Worm (Caenorhabditis elegans) whole organism, L2 larva: Measurements from ENCODE around the gene M02D8.7.

Experiments
- C34F6.9 ChIP-seq: fragments of 150-350 bp; optimal IDR thresholded peaks from 2 replicates; lab custom pipeline; 2014; ENCODE audit warnings: missing biosample characterization, missing genetic modification characterization
- F13H6.1 ChIP-seq: sonication (generic microtip); optimal IDR thresholded peaks from 2 replicates; lab custom pipeline; 2016; ENCODE audit warnings: missing genetic modification characterization, missing compliant biosample characterization
- R02D3.7 ChIP-seq: fragments of 150-350 bp; optimal IDR thresholded peaks from 2 replicates; lab custom pipeline; 2014; ENCODE audit warnings: missing biosample characterization, missing genetic modification characterization
- Y55F3AM.14 ChIP-seq: fragments of 200-800 bp; sonication (Bioruptor generic); optimal IDR thresholded peaks from 2 replicates; lab custom pipeline; 2018; ENCODE audit warnings: mild to moderate bottlenecking, missing genetic modification characterization, missing compliant biosample characterization
- ZK546.5 ChIP-seq: sonication (generic microtip); optimal IDR thresholded peaks from 2 replicates; lab custom pipeline; 2017; ENCODE audit warnings: missing biosample characterization, missing genetic modification characterization
- alr-1 ChIP-seq: fragments of 150-350 bp; optimal IDR thresholded peaks from 2 replicates; lab custom pipeline; 2014; ENCODE audit warnings: missing biosample characterization, missing genetic modification characterization
- aly-2 ChIP-seq: fragments of 150-350 bp; optimal IDR thresholded peaks from 2 replicates; lab custom pipeline; 2014; ENCODE audit warnings: missing biosample characterization, missing genetic modification characterization
- ama-1 ChIP-seq: fragments of 150-350 bp; optimal IDR thresholded peaks from 2 replicates; lab custom pipeline; 2018; ENCODE audit warnings: inconsistent platforms
- blmp-1 ChIP-seq: sonication (generic microtip); optimal IDR thresholded peaks from 2 replicates; lab custom pipeline; 2017; ENCODE audit warnings: missing genetic modification characterization, mild to moderate bottlenecking, missing compliant biosample characterization, antibody characterized with exemption, moderate library complexity; ENCODE audit not compliant: insufficient read depth
- ceh-82 ChIP-seq: fragments of 150-350 bp; optimal IDR thresholded peaks from 2 replicates; lab custom pipeline; 2014; ENCODE audit warnings: missing biosample characterization, missing genetic modification characterization
- crh-2 ChIP-seq: sonication (generic microtip); optimal IDR thresholded peaks from 2 replicates; lab custom pipeline; 2017; ENCODE audit warnings: missing biosample characterization, missing genetic modification characterization
- dmd-4 ChIP-seq: sonication (generic microtip); optimal IDR thresholded peaks from 2 replicates; lab custom pipeline; 2017; ENCODE audit warnings: missing biosample characterization, missing genetic modification characterization
- egl-27 ChIP-seq: sonication (generic microtip); optimal IDR thresholded peaks from 3 replicates; lab custom pipeline; 2017; ENCODE audit warnings: missing biosample characterization, missing genetic modification reagents, missing genetic modification characterization
- elt-1 ChIP-seq: fragments of 150-350 bp; optimal IDR thresholded peaks from 2 replicates; lab custom pipeline; 2014; ENCODE audit warnings: missing biosample characterization, missing genetic modification characterization
- elt-3 ChIP-seq: sonication (generic microtip); optimal IDR thresholded peaks from 2 replicates; lab custom pipeline; 2017; ENCODE audit warnings: missing biosample characterization, missing genetic modification characterization
- lin-11 ChIP-seq: fragments of 150-350 bp; sonication (generic microtip); optimal IDR thresholded peaks from 2 replicates; lab custom pipeline; 2014; ENCODE audit warnings: missing biosample characterization, missing genetic modification characterization, inconsistent platforms, mixed read lengths
- lin-13 ChIP-seq: fragments of 150-350 bp; optimal IDR thresholded peaks from 2 replicates; lab custom pipeline; 2014; ENCODE audit warnings: missing biosample characterization, missing genetic modification reagents, missing genetic modification characterization
- lin-39 ChIP-seq: fragments of 150-350 bp; optimal IDR thresholded peaks from 2 replicates; lab custom pipeline; 2014; ENCODE audit warnings: missing biosample characterization, missing genetic modification reagents, missing genetic modification characterization
- lsy-2 ChIP-seq, 2 experiments: fragments of 150-350 bp in 1 of 2; sonication (generic microtip) in 1 of 2; optimal IDR thresholded peaks; 2 replicates each; lab custom pipeline; 2014 to 2017; ENCODE audit warnings: missing biosample characterization in 2 of 2, missing genetic modification characterization in 2 of 2
- mbf-1 ChIP-seq: sonication (generic microtip); optimal IDR thresholded peaks from 2 replicates; lab custom pipeline; 2017; ENCODE audit warnings: missing biosample characterization, missing genetic modification characterization
- mdl-1 ChIP-seq, 2 experiments: fragments of 150-350 bp in 1 of 2; sonication (generic microtip) in 1 of 2; optimal IDR thresholded peaks; 2 replicates each; lab custom pipeline; 2017; ENCODE audit warnings: missing biosample characterization in 2 of 2, missing genetic modification characterization in 2 of 2
- nhr-11 ChIP-seq: fragments of 150-350 bp; optimal IDR thresholded peaks from 2 replicates; lab custom pipeline; 2014; ENCODE audit warnings: missing biosample characterization, missing genetic modification characterization
- nhr-12 ChIP-seq: fragments of 150-350 bp; optimal IDR thresholded peaks from 2 replicates; lab custom pipeline; 2014; ENCODE audit warnings: missing biosample characterization, missing genetic modification characterization
- nhr-129 ChIP-seq: fragments of 150-350 bp; optimal IDR thresholded peaks from 2 replicates; lab custom pipeline; 2014; ENCODE audit warnings: missing biosample characterization, missing genetic modification characterization
- nhr-21 ChIP-seq: fragments of 150-350 bp; optimal IDR thresholded peaks from 2 replicates; lab custom pipeline; 2014; ENCODE audit warnings: missing biosample characterization, missing genetic modification characterization
- nhr-23 ChIP-seq: fragments of 150-350 bp; optimal IDR thresholded peaks from 2 replicates; lab custom pipeline; 2014; ENCODE audit warnings: missing biosample characterization, missing genetic modification reagents, missing genetic modification characterization
- nhr-237 ChIP-seq: fragments of 150-350 bp; optimal IDR thresholded peaks from 2 replicates; lab custom pipeline; 2014; ENCODE audit warnings: missing biosample characterization, missing genetic modification characterization
- nhr-25 ChIP-seq: fragments of 150-350 bp; sonication (generic microtip); optimal IDR thresholded peaks from 3 replicates; lab custom pipeline; 2014; ENCODE audit warnings: missing biosample characterization, missing genetic modification characterization
- nhr-77 ChIP-seq: fragments of 150-350 bp; optimal IDR thresholded peaks from 2 replicates; lab custom pipeline; 2014; ENCODE audit warnings: missing biosample characterization, missing genetic modification characterization
- peb-1 ChIP-seq: fragments of 150-350 bp; optimal IDR thresholded peaks from 2 replicates; lab custom pipeline; 2014; ENCODE audit warnings: missing biosample characterization, missing genetic modification characterization
- sem-4 ChIP-seq: fragments of 150-350 bp; optimal IDR thresholded peaks from 2 replicates; lab custom pipeline; 2014; ENCODE audit warnings: missing biosample characterization, missing genetic modification reagents, missing genetic modification characterization
- skn-1 ChIP-seq: sonication (generic microtip); optimal IDR thresholded peaks from 2 replicates; lab custom pipeline; 2017; ENCODE audit warnings: missing biosample characterization, missing genetic modification characterization
- sma-3 ChIP-seq: sonication (generic microtip); optimal IDR thresholded peaks from 2 replicates; lab custom pipeline; 2016; ENCODE audit warnings: missing genetic modification reagents, missing genetic modification characterization, missing compliant biosample characterization
- sma-9 ChIP-seq, 2 experiments: fragments of 150-350 bp in 1 of 2; sonication (generic microtip) in 1 of 2; optimal IDR thresholded peaks; 2 replicates each; lab custom pipeline; 2014 to 2016; ENCODE audit warnings: missing genetic modification characterization in 2 of 2, mild to moderate bottlenecking in 1 of 2, missing biosample characterization in 1 of 2, missing compliant biosample characterization in 1 of 2, missing genetic modification reagents in 1 of 2, moderate library complexity in 1 of 2
- snpc-4 ChIP-seq: fragments of 150-350 bp; optimal IDR thresholded peaks from 2 replicates; lab custom pipeline; 2014; ENCODE audit warnings: missing biosample characterization, missing genetic modification characterization
- unc-39 ChIP-seq: fragments of 150-350 bp; optimal IDR thresholded peaks from 2 replicates; lab custom pipeline; 2014; ENCODE audit warnings: missing biosample characterization, missing genetic modification characterization
- unc-55 ChIP-seq: fragments of 150-350 bp; sonication (generic microtip); optimal IDR thresholded peaks from 3 replicates; lab custom pipeline; 2014; ENCODE audit warnings: missing biosample characterization, missing genetic modification reagents, missing genetic modification characterization
- unc-62 ChIP-seq: fragments of 150-350 bp; optimal IDR thresholded peaks from 2 replicates; lab custom pipeline; 2014; ENCODE audit warnings: missing biosample characterization, missing genetic modification reagents, missing genetic modification characterization
- zag-1 ChIP-seq: fragments of 150-350 bp; optimal IDR thresholded peaks from 2 replicates; lab custom pipeline; 2014; ENCODE audit warnings: missing biosample characterization, missing genetic modification characterization
- ztf-1 ChIP-seq: fragments of 200-800 bp; sonication (Bioruptor generic); conservative IDR thresholded peaks from 2 replicates; pipeline ENCODE4 v1.3.6; 2022; ENCODE audit warnings: missing genetic modification characterization, missing compliant biosample characterization
- ztf-11 ChIP-seq: sonication (generic microtip); optimal IDR thresholded peaks from 2 replicates; lab custom pipeline; 2017; ENCODE audit warnings: missing biosample characterization, missing genetic modification characterization

Gene M02D8.7

ce11 chrX:8786687-8787086, 43.9 kb upstream of the M02D8.7 start:
- no peak for TF ChIP-seq Y55F3AM.14
- TF ChIP-seq F13H6.1, result peak; percentile 37
- no peak for TF ChIP-seq zag-1
- no peak for TF ChIP-seq egl-27 (tag; lab: Kevin White, UChicago)
- no peak for TF ChIP-seq elt-3
- TF ChIP-seq ama-1 (lab: Kevin White, UChicago), result no peak
- no peak for TF ChIP-seq peb-1 (tag; lab: Kevin White, UChicago)
- no peak for TF ChIP-seq nhr-77 (tag; lab: Kevin White, UChicago)
- TF ChIP-seq nhr-129 (tag; lab: Kevin White, UChicago), result peak; percentile 50
- no peak for TF ChIP-seq ztf-11 (tag; lab: Kevin White, UChicago)
- TF ChIP-seq ZK546.5, result no peak
- no peak for TF ChIP-seq snpc-4 (tag; lab: Kevin White, UChicago)
- no peak for TF ChIP-seq ztf-1 (GFP tag; lab: Robert Waterston, UW)
- peak in 1 of 2 experiments; percentile 19 for TF ChIP-seq lsy-2 (tag; optimal IDR thresholded peaks at IDR 0.05; lab: Kevin White, UChicago)
- TF ChIP-seq lin-39, result no peak
- peak; percentile 57 for TF ChIP-seq sma-9 (GFP tag; optimal IDR thresholded peaks at IDR 0.05; lab: Kevin White, UChicago)
- no peak for TF ChIP-seq sma-9 (tag; optimal IDR thresholded peaks at IDR 0.05; lab: Kevin White, UChicago)
- no peak for TF ChIP-seq C34F6.9 (tag; lab: Kevin White, UChicago)
- TF ChIP-seq R02D3.7 (tag; lab: Kevin White, UChicago), result no peak
- no peak for TF ChIP-seq alr-1
- TF ChIP-seq dmd-4 (tag; lab: Kevin White, UChicago), result no peak
- TF ChIP-seq skn-1 (tag; lab: Kevin White, UChicago), result no peak
- no peak for TF ChIP-seq unc-55
- TF ChIP-seq unc-62 (GFP tag; lab: Kevin White, UChicago), result no peak
- no peak for TF ChIP-seq nhr-25 (tag; lab: Kevin White, UChicago)
- no peak for TF ChIP-seq nhr-11
- TF ChIP-seq mbf-1 (tag; lab: Kevin White, UChicago), result no peak
- no peak for TF ChIP-seq mdl-1 (tag; optimal IDR thresholded peaks at IDR 0.05; lab: Kevin White, UChicago)
- TF ChIP-seq sma-3 (GFP tag; lab: Kevin White, UChicago), result no peak
- TF ChIP-seq elt-1 (tag; lab: Kevin White, UChicago), result no peak
- TF ChIP-seq sem-4 (tag; lab: Kevin White, UChicago), result no peak

ce11 chrX:8784234-8784633, 41.4 kb upstream of the M02D8.7 start, which contains the start of gene ZK721.3:
Gene ZK721.3 (plus strand): TSS chrX:8784534.
- TF ChIP-seq snpc-4 (tag; lab: Kevin White, UChicago), result no peak
- no peak for TF ChIP-seq nhr-23 (tag; lab: Kevin White, UChicago)
- no peak for TF ChIP-seq nhr-21
- no peak for TF ChIP-seq elt-3
- TF ChIP-seq ztf-1 (GFP tag; lab: Robert Waterston, UW), result no peak
- TF ChIP-seq lin-11, result no peak
- TF ChIP-seq lin-13 (GFP tag; lab: Kevin White, UChicago), result no peak
- TF ChIP-seq ama-1 (lab: Kevin White, UChicago), result no peak
- TF ChIP-seq mbf-1 (tag; lab: Kevin White, UChicago), result no peak
- no peak for TF ChIP-seq ZK546.5
- no peak for TF ChIP-seq sma-3 (GFP tag; lab: Kevin White, UChicago)
- TF ChIP-seq elt-1 (tag; lab: Kevin White, UChicago), result no peak
- TF ChIP-seq unc-62 (GFP tag; lab: Kevin White, UChicago), result no peak
- TF ChIP-seq nhr-77 (tag; lab: Kevin White, UChicago), result no peak
- no peak for TF ChIP-seq skn-1 (tag; lab: Kevin White, UChicago)
- TF ChIP-seq ztf-11 (tag; lab: Kevin White, UChicago), result no peak
- TF ChIP-seq R02D3.7 (tag; lab: Kevin White, UChicago), result no peak
- no peak for TF ChIP-seq nhr-11
- TF ChIP-seq dmd-4 (tag; lab: Kevin White, UChicago), result no peak

ce11 chrX:8778558-8778957, 35.8 kb upstream of the M02D8.7 start, which contains the start of gene ZK721.4:
Gene ZK721.4 (plus strand): TSS chrX:8778858.
- TF ChIP-seq nhr-12 (tag; lab: Kevin White, UChicago) (no peak), aly-2 (tag; lab: Kevin White, UChicago) (no peak), crh-2 (tag; lab: Kevin White, UChicago) (no peak), lin-11 (no peak), mdl-1 (tag; optimal IDR thresholded peaks at IDR 0.05; lab: Kevin White, UChicago) (no peak), lin-13 (GFP tag; lab: Kevin White, UChicago) (no peak), elt-3 (no peak), sma-3 (GFP tag; lab: Kevin White, UChicago) (no peak), nhr-25 (tag; lab: Kevin White, UChicago) (no peak), Y55F3AM.14 (no peak), ama-1 (lab: Kevin White, UChicago) (no peak), lsy-2 (tag; optimal IDR thresholded peaks at IDR 0.05; lab: Kevin White, UChicago) (no peak), alr-1 (no peak), ztf-11 (tag; lab: Kevin White, UChicago) (no peak), ceh-82 (tag; lab: Kevin White, UChicago) (no peak), unc-39 (tag; lab: Kevin White, UChicago) (no peak), nhr-237 (no peak), blmp-1 (tag; lab: Kevin White, UChicago) (no peak)
